Fruit fly (Drosophila melanogaster) whole organism, wandering third instar larva: ENCODE measurements around the gene spn-A.

Source experiments
- Abd-B ChIP-seq: fragments of >200 bp; optimal IDR thresholded peaks from 2 replicates; lab custom pipeline; 2017; ENCODE audit warnings: missing biosample characterization, missing genetic modification characterization
- CG32264 ChIP-seq: fragments of 200-800 bp; sonication (Bioruptor generic); optimal IDR thresholded peaks from 2 replicates; lab custom pipeline; 2016; ENCODE audit warnings: missing biosample characterization, missing genetic modification characterization
- CG9705 ChIP-seq: fragments of 200-800 bp; sonication (Bioruptor generic); optimal IDR thresholded peaks from 2 replicates; lab custom pipeline; 2018; ENCODE audit warnings: missing biosample characterization, mild to moderate bottlenecking, missing genetic modification characterization
- CrebA ChIP-seq: fragments of 200-800 bp; sonication (Bioruptor generic); optimal IDR thresholded peaks from 2 replicates; lab custom pipeline; 2016; ENCODE audit warnings: missing biosample characterization, mild to moderate bottlenecking, missing genetic modification characterization, borderline replicate concordance
- Dfd ChIP-seq: fragments of >200 bp; optimal IDR thresholded peaks from 2 replicates; lab custom pipeline; 2017; ENCODE audit warnings: missing biosample characterization, missing genetic modification characterization
- Dif ChIP-seq: fragments of 200-275, 200-300 bp; sonication (Bioruptor generic); optimal IDR thresholded peaks from 2 replicates; lab custom pipeline; 2018; ENCODE audit warnings: missing biosample characterization, missing genetic modification characterization; ENCODE audit not compliant: partially characterized antibody
- GATAd ChIP-seq: sonication (Bioruptor generic); optimal IDR thresholded peaks from 2 replicates; lab custom pipeline; 2016; ENCODE audit warnings: missing biosample characterization, missing genetic modification characterization
- HLH106 ChIP-seq: fragments of 200-800 bp; optimal IDR thresholded peaks from 3 replicates; lab custom pipeline; 2019; ENCODE audit warnings: missing biosample characterization, mild to moderate bottlenecking, missing genetic modification characterization, moderate library complexity
- Hnf4 ChIP-seq: fragments of 200-800 bp; sonication (Bioruptor generic); optimal IDR thresholded peaks from 2 replicates; lab custom pipeline; 2016; ENCODE audit warnings: missing biosample characterization, mild to moderate bottlenecking, missing genetic modification characterization
- Hr78 ChIP-seq: fragments of >200 bp; optimal IDR thresholded peaks from 2 replicates; lab custom pipeline; 2017; ENCODE audit warnings: missing biosample characterization, missing genetic modification characterization
- Hr83 ChIP-seq: fragments of 200-300 bp; sonication (Bioruptor generic); optimal IDR thresholded peaks from 2 replicates; lab custom pipeline; 2016; ENCODE audit warnings: missing biosample characterization, mild to moderate bottlenecking, missing genetic modification characterization, moderate library complexity; ENCODE audit not compliant: poor library complexity, severe bottlenecking
- Jra ChIP-seq: sonication (Bioruptor generic); optimal IDR thresholded peaks from 2 replicates; lab custom pipeline; 2016; ENCODE audit warnings: missing biosample characterization, missing genetic modification characterization
- N ChIP-seq: fragments of >200 bp; optimal IDR thresholded peaks from 2 replicates; lab custom pipeline; 2018; ENCODE audit warnings: missing biosample characterization, missing external identifiers, missing genetic modification characterization
- Rel ChIP-seq, 2 experiments: fragments of 200-800 bp; sonication (Bioruptor generic) in 1 of 2; optimal IDR thresholded peaks; 2 replicates in 1 of 2; 3 replicates in 1 of 2; lab custom pipeline; 2016 to 2019; ENCODE audit warnings: mild to moderate bottlenecking in 2 of 2, missing biosample characterization in 2 of 2, missing genetic modification characterization in 2 of 2, moderate library complexity in 1 of 2
- Sp1 ChIP-seq: fragments of 200-800 bp; sonication (Bioruptor generic); optimal IDR thresholded peaks from 3 replicates; lab custom pipeline; 2019; ENCODE audit warnings: missing biosample characterization, mild to moderate bottlenecking, missing genetic modification characterization, moderate library complexity
- Vsx2 ChIP-seq: fragments of 200-300, 225-300 bp; sonication (Bioruptor generic); optimal IDR thresholded peaks from 2 replicates; lab custom pipeline; 2018; ENCODE audit warnings: missing biosample characterization, missing genetic modification characterization; ENCODE audit not compliant: partially characterized antibody
- br ChIP-seq: fragments of 200-800 bp; sonication (Bioruptor generic); optimal IDR thresholded peaks from 2 replicates; lab custom pipeline; 2016; ENCODE audit warnings: missing biosample characterization, missing genetic modification characterization
- brk ChIP-seq: fragments of 200-800 bp; sonication (Bioruptor generic); optimal IDR thresholded peaks from 2 replicates; lab custom pipeline; 2016; ENCODE audit warnings: missing biosample characterization, mild to moderate bottlenecking, missing genetic modification characterization
- dl ChIP-seq, 2 experiments: fragments of 175-275, 200-275 bp in 1 of 2; fragments of 200-275 bp in 1 of 2; sonication (Bioruptor generic); optimal IDR thresholded peaks; lab custom pipeline; 2018; ENCODE audit warnings: mild to moderate bottlenecking in 2 of 2, missing biosample characterization in 2 of 2, missing genetic modification characterization in 2 of 2, moderate library complexity in 2 of 2; ENCODE audit not compliant: partially characterized antibody in 2 of 2, insufficient read depth in 1 of 2
- dmrt93B ChIP-seq: fragments of 200-800 bp; sonication (Bioruptor generic); optimal IDR thresholded peaks from 2 replicates; lab custom pipeline; 2018; ENCODE audit warnings: missing biosample characterization, mild to moderate bottlenecking, missing genetic modification characterization
- dsf ChIP-seq: sonication (Bioruptor generic); optimal IDR thresholded peaks from 2 replicates; lab custom pipeline; 2016; ENCODE audit warnings: missing biosample characterization, missing genetic modification characterization, borderline replicate concordance
- ey ChIP-seq: fragments of 200-800 bp; sonication (Bioruptor generic); optimal IDR thresholded peaks from 2 replicates; lab custom pipeline; 2016; ENCODE audit warnings: missing biosample characterization, missing genetic modification characterization
- foxo ChIP-seq, 2 experiments: fragments of 200-800 bp; sonication (Bioruptor generic); optimal IDR thresholded peaks; 2 replicates in 1 of 2; 3 replicates in 1 of 2; lab custom pipeline; 2016 to 2017; ENCODE audit warnings: missing biosample characterization in 2 of 2, missing genetic modification characterization in 2 of 2
- fru ChIP-seq: fragments of 200-800 bp; sonication (Bioruptor generic); optimal IDR thresholded peaks from 3 replicates; lab custom pipeline; 2016; ENCODE audit warnings: missing biosample characterization, mild to moderate bottlenecking, missing genetic modification characterization
- h ChIP-seq: fragments of 200-800 bp; sonication (Bioruptor generic); optimal IDR thresholded peaks from 3 replicates; lab custom pipeline; 2016; ENCODE audit warnings: missing biosample characterization, mild to moderate bottlenecking, missing genetic modification characterization
- jim ChIP-seq: fragments of 175-275, 200-325 bp; sonication (Bioruptor generic); optimal IDR thresholded peaks from 2 replicates; lab custom pipeline; 2016; ENCODE audit warnings: missing biosample characterization, mild to moderate bottlenecking, missing genetic modification characterization
- lola ChIP-seq: fragments of >200 bp; optimal IDR thresholded peaks from 2 replicates; lab custom pipeline; 2017; ENCODE audit warnings: missing biosample characterization, missing genetic modification characterization
- psq ChIP-seq: fragments of 200-800 bp; sonication (Bioruptor generic); optimal IDR thresholded peaks from 3 replicates; lab custom pipeline; 2017; ENCODE audit warnings: missing biosample characterization, mild to moderate bottlenecking, missing genetic modification characterization, moderate library complexity
- rgr ChIP-seq: fragments of 200-800 bp; sonication (Bioruptor generic); optimal IDR thresholded peaks from 3 replicates; lab custom pipeline; 2016; ENCODE audit warnings: missing biosample characterization, mild to moderate bottlenecking, missing genetic modification characterization
- sage ChIP-seq: fragments of 200-800 bp; sonication (Bioruptor generic); optimal IDR thresholded peaks from 2 replicates; lab custom pipeline; 2016; ENCODE audit warnings: missing biosample characterization, mild to moderate bottlenecking, missing genetic modification characterization
- sv ChIP-seq: fragments of 200-800 bp; sonication (Bioruptor generic); optimal IDR thresholded peaks from 3 replicates; lab custom pipeline; 2016; ENCODE audit warnings: missing biosample characterization, missing genetic modification characterization
- usp ChIP-seq: fragments of >200 bp; optimal IDR thresholded peaks from 2 replicates; lab custom pipeline; 2017; ENCODE audit warnings: missing biosample characterization, missing genetic modification characterization
- woc ChIP-seq: sonication (Bioruptor generic); optimal IDR thresholded peaks from 2 replicates; lab custom pipeline; 2016; ENCODE audit warnings: missing biosample characterization, mild to moderate bottlenecking, missing genetic modification characterization

spn-A gene

DNA sequence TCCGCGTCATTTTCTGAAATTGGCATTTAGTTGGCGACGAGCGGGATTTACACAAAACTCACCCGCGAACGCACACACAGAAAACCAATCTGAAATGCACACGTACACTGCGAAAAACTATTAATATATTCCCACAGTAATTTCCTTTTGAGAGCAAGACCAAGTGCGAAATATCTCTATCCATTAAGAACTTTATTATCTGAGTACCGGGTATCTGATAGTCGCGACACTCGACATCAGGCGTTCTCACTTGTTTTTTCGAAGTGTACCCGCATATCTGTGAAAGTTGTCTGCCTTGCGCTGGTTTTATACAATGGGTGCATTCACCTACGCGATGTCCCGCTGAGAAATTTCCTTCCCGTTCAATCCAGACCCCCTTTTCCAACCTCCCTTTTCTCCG, 20.3 kb upstream of the spn-A start:
- TF ChIP-seq HLH106 (tag; lab: Kevin White, UChicago) = peak; percentile 8
- TF ChIP-seq rgr (GFP tag; lab: Kevin White, UChicago) = peak; percentile 19
- peak in 1 of 2 experiments; percentile 64 for TF ChIP-seq foxo (GFP tag; optimal IDR thresholded peaks at IDR 0.05; lab: Kevin White, UChicago)
- TF ChIP-seq sage (GFP tag; lab: Kevin White, UChicago) = no peak
- peak; percentile 49 for TF ChIP-seq ey (GFP tag; lab: Kevin White, UChicago)
- peak; percentile 35 for TF ChIP-seq h
- peak; percentile 15 for TF ChIP-seq Sp1 (GFP tag; lab: Kevin White, UChicago)
- peak; percentile 15 for TF ChIP-seq psq (GFP tag; lab: Kevin White, UChicago)
- TF ChIP-seq br (GFP tag; lab: Kevin White, UChicago) = peak; percentile 39
- TF ChIP-seq dmrt93B (GFP tag; lab: Kevin White, UChicago) = peak; percentile 16
- TF ChIP-seq fru (GFP tag; lab: Kevin White, UChicago) = peak; percentile 58
- TF ChIP-seq sv = no peak
- TF ChIP-seq Dfd = no peak

DNA sequence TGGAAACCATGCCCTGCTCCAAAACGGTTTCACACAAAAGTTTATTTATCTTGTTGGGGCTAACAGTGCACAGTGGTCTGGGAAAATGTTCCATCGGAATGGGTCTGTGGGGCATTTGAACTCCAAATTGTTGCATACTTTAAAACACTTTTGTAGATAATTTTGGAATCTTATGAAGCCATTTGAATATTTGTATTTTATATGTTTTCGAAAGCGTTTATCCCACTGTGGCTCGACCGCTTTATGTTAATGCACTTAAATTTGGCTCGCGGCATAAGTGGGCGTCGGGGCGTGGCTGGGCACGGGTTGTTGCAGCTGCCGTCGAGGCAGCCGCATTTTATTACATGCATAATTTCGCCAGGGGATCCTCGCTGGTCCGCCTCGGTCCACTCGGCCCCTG, 16.0 kb upstream of the spn-A start:
- no peak for TF ChIP-seq Dif (GFP tag; lab: Kevin White, UChicago)
- peak in 1 of 2 experiments; percentile 30 for TF ChIP-seq foxo (GFP tag; optimal IDR thresholded peaks at IDR 0.05; lab: Kevin White, UChicago)
- TF ChIP-seq sv = no peak
- no peak for TF ChIP-seq brk (GFP tag; lab: Kevin White, UChicago)
- peak; percentile 46 for TF ChIP-seq h
- TF ChIP-seq Jra (GFP tag; lab: Kevin White, UChicago) = no peak
- TF ChIP-seq usp (GFP tag; lab: Kevin White, UChicago) = no peak
- no peak for TF ChIP-seq ey (GFP tag; lab: Kevin White, UChicago)
- TF ChIP-seq lola (GFP tag; lab: Kevin White, UChicago) = no peak
- TF ChIP-seq jim (GFP tag; lab: Kevin White, UChicago) = no peak
- no peak for TF ChIP-seq Vsx2
- TF ChIP-seq Rel (GFP tag; optimal IDR thresholded peaks at IDR 0.05; lab: Kevin White, UChicago) = no peak
- no peak for TF ChIP-seq Rel (tag; optimal IDR thresholded peaks at IDR 0.05; lab: Kevin White, UChicago)
- no peak for TF ChIP-seq CG9705
- TF ChIP-seq N = no peak
- TF ChIP-seq Hr78 (GFP tag; lab: Kevin White, UChicago) = no peak
- peak; percentile 18 for TF ChIP-seq rgr (GFP tag; lab: Kevin White, UChicago)
- TF ChIP-seq GATAd (GFP tag; lab: Kevin White, UChicago) = no peak
- TF ChIP-seq sage (GFP tag; lab: Kevin White, UChicago) = no peak
- TF ChIP-seq dsf (GFP tag; lab: Kevin White, UChicago) = no peak
- peak; percentile 3 for TF ChIP-seq br (GFP tag; lab: Kevin White, UChicago)
- TF ChIP-seq CrebA = no peak
- no peak for TF ChIP-seq woc
- TF ChIP-seq Abd-B (GFP tag; lab: Kevin White, UChicago) = no peak
- TF ChIP-seq HLH106 (tag; lab: Kevin White, UChicago) = peak; percentile 31

- TF ChIP-seq br (GFP tag; lab: Kevin White, UChicago) (no peak), h (no peak), Sp1 (GFP tag; lab: Kevin White, UChicago) (no peak), CG9705 (no peak), brk (GFP tag; lab: Kevin White, UChicago) (no peak), Jra (GFP tag; lab: Kevin White, UChicago) (no peak), Hnf4 (no peak), sage (GFP tag; lab: Kevin White, UChicago) (no peak), ey (GFP tag; lab: Kevin White, UChicago) (no peak), jim (GFP tag; lab: Kevin White, UChicago) (no peak), woc (no peak), foxo (GFP tag; optimal IDR thresholded peaks at IDR 0.05; lab: Kevin White, UChicago) (no peak), Hr78 (GFP tag; lab: Kevin White, UChicago) (no peak)
These were observed 14.4 kb upstream of the spn-A start for dm6 chr3R:30070198-30070597.

DNA sequence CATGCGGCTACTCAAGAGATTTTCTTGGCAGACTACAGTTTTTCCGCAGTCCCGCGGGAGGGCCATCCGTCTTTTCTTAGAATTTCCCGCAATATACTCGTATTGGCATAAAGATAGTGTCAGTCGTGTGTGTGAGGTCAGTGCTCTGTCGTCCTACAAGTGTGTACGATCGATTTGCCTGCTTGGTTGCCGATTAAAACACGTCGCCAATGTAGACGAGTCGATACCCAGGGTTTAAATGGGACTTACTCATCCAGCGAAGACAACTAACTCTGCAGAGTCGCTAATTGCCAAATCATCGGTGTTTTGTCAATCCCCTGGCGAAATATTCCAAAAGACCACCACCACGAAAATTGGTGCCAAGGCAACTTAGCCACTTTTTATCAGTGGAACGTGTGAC, 10.2 kb upstream of the spn-A start:
- TF ChIP-seq woc = no peak
- TF ChIP-seq Rel (GFP tag; optimal IDR thresholded peaks at IDR 0.05; lab: Kevin White, UChicago) = no peak
- TF ChIP-seq Rel (tag; optimal IDR thresholded peaks at IDR 0.05; lab: Kevin White, UChicago) = no peak
- no peak for TF ChIP-seq ey (GFP tag; lab: Kevin White, UChicago)
- TF ChIP-seq rgr (GFP tag; lab: Kevin White, UChicago) = no peak
- no peak for TF ChIP-seq Hr83 (GFP tag; lab: Kevin White, UChicago)
- TF ChIP-seq dsf (GFP tag; lab: Kevin White, UChicago) = no peak
- no peak for TF ChIP-seq dl (GFP tag; optimal IDR thresholded peaks at IDR 0.05; lab: Kevin White, UChicago; ENCODE audit: insufficient read depth in 1 of 2, partially characterized antibody in 2 of 2)
- no peak for TF ChIP-seq CG9705
- no peak for TF ChIP-seq Abd-B (GFP tag; lab: Kevin White, UChicago)
- no peak for TF ChIP-seq CG32264 (GFP tag; lab: Kevin White, UChicago)
